Worm (Caenorhabditis elegans): ENCODE data around the gene nhr-135.

The nhr-135 gene

DNA sequence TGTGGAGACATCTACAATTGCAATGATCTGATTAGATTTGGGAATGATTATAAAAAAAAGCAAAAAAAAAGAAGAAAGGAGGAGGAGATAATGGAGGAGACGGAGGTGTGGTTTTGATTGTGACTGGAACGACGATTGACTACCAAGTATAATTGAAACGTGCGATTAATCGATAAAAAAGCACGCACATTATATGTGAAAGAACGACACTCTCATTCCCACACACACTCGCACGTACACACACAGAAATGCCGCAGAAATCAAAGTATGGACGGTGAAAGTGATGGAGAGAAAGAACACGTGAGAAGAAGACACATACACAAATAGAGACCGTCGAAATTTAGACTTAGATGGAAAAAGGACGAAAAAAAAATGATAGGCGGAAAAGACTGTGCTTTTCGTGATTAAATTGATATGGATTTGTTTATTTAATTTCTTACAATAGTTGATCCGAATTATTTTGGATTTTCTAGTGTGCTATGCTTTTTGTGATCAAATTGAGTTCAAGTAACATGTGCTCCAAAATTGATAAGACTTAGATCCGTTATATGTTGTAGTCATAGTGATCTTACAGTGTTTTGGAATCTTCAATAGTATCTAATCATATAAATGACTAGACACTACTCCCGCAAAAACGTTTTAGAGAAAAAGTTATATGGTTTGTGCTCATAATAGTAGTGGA, at the start of gene nhr-135 (continued):
- TF ChIP-seq sdz-38 (tag; optimal IDR thresholded peaks at IDR 0.05) = no peak
- TF ChIP-seq F10E7.11 (tag; optimal IDR thresholded peaks at IDR 0.05) = no peak
- TF ChIP-seq egl-44 (GFP tag; IDR thresholded peaks at IDR 0.05) = peak; percentile 67; the same call in 1 of the 2 replicates
- TF ChIP-seq let-607 (tag; optimal IDR thresholded peaks at IDR 0.05) = peak; percentile 18 to 32
- TF ChIP-seq unc-62 (GFP tag; optimal IDR thresholded peaks at IDR 0.05) = no peak
- TF ChIP-seq lir-1 (GFP tag; conservative IDR thresholded peaks at IDR 0.05) = no peak
- TF ChIP-seq nfyb-1 (GFP tag; IDR thresholded peaks at IDR 0.05) = peak; percentile 72; the same call in 1 of the 2 replicates
- no peak for TF ChIP-seq gei-17 (GFP tag; optimal IDR thresholded peaks at IDR 0.05)
- TF ChIP-seq nhr-179 (tag; optimal IDR thresholded peaks at IDR 0.05) = no peak
- no peak for TF ChIP-seq hlh-12 (tag; optimal IDR thresholded peaks at IDR 0.05)
- no peak for TF ChIP-seq snpc-3.4 (tag; optimal IDR thresholded peaks at IDR 0.05)
- no peak for TF ChIP-seq attf-6 (GFP tag; IDR thresholded peaks at IDR 0.05)
- no peak for TF ChIP-seq ztf-3 (GFP tag; optimal IDR thresholded peaks at IDR 0.05)
- TF ChIP-seq lin-40 (tag; optimal IDR thresholded peaks at IDR 0.05) = peak; percentile 73
- no peak for TF ChIP-seq lag-1 (GFP tag; IDR thresholded peaks at IDR 0.05)
- peak; percentile 61 for TF ChIP-seq madf-10 (tag; optimal IDR thresholded peaks at IDR 0.05)
- no peak for TF ChIP-seq ekl-4 (GFP tag; IDR thresholded peaks at IDR 0.05)
- no peak for TF ChIP-seq tbx-9 (tag; optimal IDR thresholded peaks at IDR 0.05; ENCODE audit: borderline replicate concordance)
- no peak; the same call in 1 of the 2 replicates for TF ChIP-seq hmg-1.2 (GFP tag; IDR thresholded peaks at IDR 0.05)
- no peak for TF ChIP-seq sptf-2 (GFP tag; optimal IDR thresholded peaks at IDR 0.05)
- no peak for TF ChIP-seq chd-7 (tag; optimal IDR thresholded peaks at IDR 0.05)
- TF ChIP-seq attf-5 (GFP tag; optimal IDR thresholded peaks at IDR 0.05) = peak; percentile 66
- no peak for TF ChIP-seq F39B2.1 (GFP tag; IDR thresholded peaks at IDR 0.05)
- TF ChIP-seq madf-3 (GFP tag; IDR thresholded peaks at IDR 0.05) = no peak
- TF ChIP-seq hsf-1 (GFP tag; IDR thresholded peaks at IDR 0.05) = no peak
- TF ChIP-seq madf-8 (GFP tag; conservative IDR thresholded peaks at IDR 0.05) = no peak
- peak; percentile 53 for TF ChIP-seq ztf-26 (tag; optimal IDR thresholded peaks at IDR 0.05)
- no peak for TF ChIP-seq ceh-79 (tag; optimal IDR thresholded peaks at IDR 0.05)
- no peak for TF ChIP-seq mxl-1 (tag; optimal IDR thresholded peaks at IDR 0.05)
- peak; percentile 16 for TF ChIP-seq ama-1 (optimal IDR thresholded peaks at IDR 0.05)
- no peak for TF ChIP-seq ama-1 (GFP tag; optimal IDR thresholded peaks at IDR 0.05)
- TF ChIP-seq ccch-3 (GFP tag; optimal IDR thresholded peaks at IDR 0.05) = no peak
- TF ChIP-seq K11D2.4 (GFP tag; IDR thresholded peaks at IDR 0.05) = no peak
- no peak for TF ChIP-seq zfh-2 (GFP tag; conservative IDR thresholded peaks at IDR 0.05)
- no peak for TF ChIP-seq F52B5.7 (tag; optimal IDR thresholded peaks at IDR 0.05)
- no peak for TF ChIP-seq ztf-25 (GFP tag; IDR thresholded peaks at IDR 0.05)
- peak; percentile 37 for TF ChIP-seq somi-1 (GFP tag; optimal IDR thresholded peaks at IDR 0.05)
- TF ChIP-seq tbp1 (GFP tag; optimal IDR thresholded peaks at IDR 0.05) = peak; percentile 39
- no peak for TF ChIP-seq ztf-6 (GFP tag; IDR thresholded peaks at IDR 0.05)
- TF ChIP-seq lin-26 (GFP tag; IDR thresholded peaks at IDR 0.05) = 0 out of 2 replicates have a peak, but pooled peaks have one; percentile 50
- TF ChIP-seq ceh-40 (GFP tag; IDR thresholded peaks at IDR 0.05) = no peak
- TF ChIP-seq efl-1 (GFP tag; optimal IDR thresholded peaks at IDR 0.05) = no peak
- no peak for TF ChIP-seq mel-28 (tag; optimal IDR thresholded peaks at IDR 0.05; ENCODE audit: borderline replicate concordance)
- TF ChIP-seq lin-35 (GFP tag; optimal IDR thresholded peaks at IDR 0.05) = no peak
- TF ChIP-seq akir-1 (GFP tag; optimal IDR thresholded peaks at IDR 0.05) = no peak
- TF ChIP-seq F49E8.2 (tag; optimal IDR thresholded peaks at IDR 0.05; ENCODE audit: insufficient read depth) = no peak
- TF ChIP-seq B0336.3 (GFP tag; IDR thresholded peaks at IDR 0.05) = 0 out of 2 replicates have a peak, but pooled peaks have one; percentile 38
- no peak for TF ChIP-seq bed-2 (GFP tag; IDR thresholded peaks at IDR 0.05)
- peak; percentile 17 for TF ChIP-seq nhr-90 (tag; optimal IDR thresholded peaks at IDR 0.05)

Data from whole organism, young adult.